ENCODE assay signal across 1 fruit fly cellular context in the genomic region with DNA sequence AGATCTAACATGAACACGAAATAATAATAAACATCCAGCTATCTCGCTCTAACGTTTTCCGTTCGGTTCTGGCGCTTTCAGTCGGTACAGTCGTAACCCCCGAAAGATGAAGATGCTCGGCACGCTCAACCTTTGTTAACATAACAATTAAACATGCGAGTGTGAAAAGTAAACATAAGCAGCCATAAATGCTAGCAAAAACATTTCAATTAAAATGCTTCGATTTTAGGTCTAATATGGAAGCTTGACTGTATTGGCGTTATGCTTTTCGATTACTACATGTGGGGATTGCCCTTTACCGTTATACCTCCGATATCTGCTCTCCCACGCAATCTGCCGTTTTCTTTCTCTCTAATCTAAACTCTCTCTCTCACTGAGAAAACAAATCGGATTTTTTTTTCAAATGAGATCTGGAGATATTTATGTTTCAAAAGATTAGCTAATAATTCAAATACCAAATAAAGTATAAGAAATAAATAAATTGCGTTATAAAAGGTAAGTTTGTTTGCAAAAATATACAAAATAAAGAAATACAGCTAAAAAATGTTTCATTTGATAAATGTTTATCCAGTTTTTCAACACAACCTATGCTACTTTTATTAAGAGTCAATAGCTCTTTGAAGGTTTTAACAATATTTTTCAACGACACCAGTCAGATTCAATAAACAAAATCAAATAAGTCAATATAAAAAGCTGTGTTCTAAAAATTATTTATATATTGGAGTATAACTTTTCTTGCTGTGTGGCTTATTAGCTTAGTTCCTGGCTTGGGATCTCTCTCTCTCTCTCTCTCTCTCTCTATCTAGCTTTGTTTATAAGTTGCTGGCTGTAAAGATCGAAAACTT.
TF ChIP-seq lines count a peak whose summit lies in the region.

No protein-coding gene starts in this region.

TF ChIP-seq in whole organism, embryonic, 481 proteins besides CTCF, POLR2A, EP300 and RAD21 (continued from another document and continues in another):
- peak; percentile 65 for TF ChIP-seq CG9727 (GFP tag; optimal IDR thresholded peaks at IDR 0.05; lab: Kevin White, UChicago)
- TF ChIP-seq CG17385 (GFP tag; optimal IDR thresholded peaks at IDR 0.05; lab: Kevin White, UChicago), result peak; percentile 77
- TF ChIP-seq cato (GFP tag; optimal IDR thresholded peaks at IDR 0.05; lab: Kevin White, UChicago; ENCODE audit: borderline replicate concordance), result peak; percentile 19
- no peak for TF ChIP-seq CG1832 (GFP tag; optimal IDR thresholded peaks at IDR 0.05; lab: Kevin White, UChicago)
- TF ChIP-seq CG4328 (GFP tag; optimal IDR thresholded peaks at IDR 0.05; lab: Kevin White, UChicago), result no peak
- peak; percentile 87 for TF ChIP-seq Dek (tag; optimal IDR thresholded peaks at IDR 0.05; lab: Kevin White, UChicago)
- peak; percentile 86 for TF ChIP-seq Rx (GFP tag; IDR thresholded peaks at IDR 0.05; lab: Robert Waterston, UW)
- peak; percentile 51 for TF ChIP-seq HLHmδ (GFP tag; optimal IDR thresholded peaks at IDR 0.05; lab: Kevin White, UChicago)
- peak; percentile 75 for TF ChIP-seq CG12236 (GFP tag; optimal IDR thresholded peaks at IDR 0.05; lab: Kevin White, UChicago)
- TF ChIP-seq luna (GFP tag; optimal IDR thresholded peaks at IDR 0.05; lab: Kevin White, UChicago), result peak; percentile 91
- peak; percentile 90 for TF ChIP-seq ttk (GFP tag; IDR thresholded peaks at IDR 0.05; lab: Robert Waterston, UW)
- TF ChIP-seq CG13123 (GFP tag; optimal IDR thresholded peaks at IDR 0.05; lab: Kevin White, UChicago), result peak; percentile 61
- TF ChIP-seq al (GFP tag; IDR thresholded peaks at IDR 0.05; lab: Robert Waterston, UW), result peak; percentile 91
- TF ChIP-seq da (GFP tag; optimal IDR thresholded peaks at IDR 0.05; lab: Kevin White, UChicago), result peak; percentile 77
- no peak for TF ChIP-seq dan (GFP tag; IDR thresholded peaks at IDR 0.05; lab: Robert Waterston, UW)
- TF ChIP-seq emc (GFP tag; optimal IDR thresholded peaks at IDR 0.05; lab: Kevin White, UChicago), result peak; percentile 89
- no peak for TF ChIP-seq nerfin-2 (GFP tag; IDR thresholded peaks at IDR 0.05; lab: Robert Waterston, UW; ENCODE audit: partially characterized antibody)
- TF ChIP-seq grau (tag; optimal IDR thresholded peaks at IDR 0.05; lab: Kevin White, UChicago), result peak; percentile 98
- TF ChIP-seq disco-r (GFP tag; optimal IDR thresholded peaks at IDR 0.05; lab: Kevin White, UChicago), result peak; percentile 75
- peak; percentile 89 for TF ChIP-seq ems (GFP tag; optimal IDR thresholded peaks at IDR 0.05; lab: Kevin White, UChicago)
- TF ChIP-seq B-H1 (GFP tag; IDR thresholded peaks at IDR 0.05; lab: Robert Waterston, UW), result peak; percentile 87
- peak; percentile 19 for TF ChIP-seq CG33557 (GFP tag; optimal IDR thresholded peaks at IDR 0.05; lab: Kevin White, UChicago)
- no peak for TF ChIP-seq Opbp (GFP tag; IDR thresholded peaks at IDR 0.05; lab: Robert Waterston, UW; ENCODE audit: partially characterized antibody)
- TF ChIP-seq so (GFP tag; IDR thresholded peaks at IDR 0.05; lab: Robert Waterston, UW), result peak; percentile 92
- peak; percentile 78 for TF ChIP-seq bowl (GFP tag; IDR thresholded peaks at IDR 0.05; lab: Robert Waterston, UW)
- TF ChIP-seq CG12299 (tag; optimal IDR thresholded peaks at IDR 0.05; lab: Kevin White, UChicago), result peak; percentile 62
- TF ChIP-seq Atf3 (GFP tag; optimal IDR thresholded peaks at IDR 0.05; lab: Kevin White, UChicago), result peak; percentile 84
- peak; percentile 80 for TF ChIP-seq CG12744 (GFP tag; optimal IDR thresholded peaks at IDR 0.05; lab: Kevin White, UChicago)
- TF ChIP-seq CG42726 (GFP tag; IDR thresholded peaks at IDR 0.05; lab: Robert Waterston, UW; ENCODE audit: partially characterized antibody), result no peak
- TF ChIP-seq CG30431 (GFP tag; optimal IDR thresholded peaks at IDR 0.05; lab: Kevin White, UChicago), result peak; percentile 79
- peak; percentile 89 for TF ChIP-seq PHDP (tag; optimal IDR thresholded peaks at IDR 0.05; lab: Kevin White, UChicago)
- peak; percentile 77 for TF ChIP-seq Ravus (GFP tag; IDR thresholded peaks at IDR 0.05; lab: Robert Waterston, UW)
- TF ChIP-seq CG7963 (GFP tag; IDR thresholded peaks at IDR 0.05; lab: Robert Waterston, UW; ENCODE audit: partially characterized antibody), result no peak
- peak; percentile 83 for TF ChIP-seq Myb (GFP tag; optimal IDR thresholded peaks at IDR 0.05; lab: Kevin White, UChicago)
- TF ChIP-seq CG2129 (GFP tag; IDR thresholded peaks at IDR 0.05; lab: Robert Waterston, UW; ENCODE audit: partially characterized antibody), result no peak
- TF ChIP-seq CG30403 (GFP tag; optimal IDR thresholded peaks at IDR 0.05; lab: Kevin White, UChicago), result peak; percentile 80
- peak; percentile 85 for TF ChIP-seq cas (GFP tag; IDR thresholded peaks at IDR 0.05; lab: Robert Waterston, UW)
- peak; percentile 89 for TF ChIP-seq seq (GFP tag; IDR thresholded peaks at IDR 0.05; lab: Robert Waterston, UW)
- peak; percentile 72 for TF ChIP-seq btn (GFP tag; optimal IDR thresholded peaks at IDR 0.05; lab: Kevin White, UChicago)
- TF ChIP-seq gce (GFP tag; IDR thresholded peaks at IDR 0.05; lab: Robert Waterston, UW), result peak; percentile 89
- peak; percentile 82 for TF ChIP-seq CG11398 (GFP tag; optimal IDR thresholded peaks at IDR 0.05; lab: Kevin White, UChicago)
- peak; percentile 73 for TF ChIP-seq sd (tag; optimal IDR thresholded peaks at IDR 0.05; lab: Kevin White, UChicago)
- peak; percentile 63 for TF ChIP-seq CG7745 (tag; optimal IDR thresholded peaks at IDR 0.05; lab: Kevin White, UChicago)
- TF ChIP-seq cad (GFP tag; optimal IDR thresholded peaks at IDR 0.05; lab: Kevin White, UChicago), result no peak
- TF ChIP-seq knrl (GFP tag; IDR thresholded peaks at IDR 0.05; lab: Robert Waterston, UW; ENCODE audit: partially characterized antibody), result no peak
- peak; percentile 59 for TF ChIP-seq trh (GFP tag; optimal IDR thresholded peaks at IDR 0.05; lab: Kevin White, UChicago)
- TF ChIP-seq CG11695 (GFP tag; IDR thresholded peaks at IDR 0.05; lab: Robert Waterston, UW), result peak; percentile 90
- TF ChIP-seq CG14050 (GFP tag; IDR thresholded peaks at IDR 0.05; lab: Robert Waterston, UW), result peak; percentile 85
- TF ChIP-seq D19B (GFP tag; optimal IDR thresholded peaks at IDR 0.05; lab: Kevin White, UChicago), result peak; percentile 80
- peak; percentile 89 for TF ChIP-seq CG3281 (GFP tag; optimal IDR thresholded peaks at IDR 0.05; lab: Kevin White, UChicago)
- peak; percentile 92 for TF ChIP-seq ranshi (GFP tag; IDR thresholded peaks at IDR 0.05; lab: Robert Waterston, UW)
- TF ChIP-seq odd (GFP tag; optimal IDR thresholded peaks at IDR 0.05; lab: Kevin White, UChicago), result peak; percentile 78
- peak; percentile 98 for TF ChIP-seq CG2120 (GFP tag; optimal IDR thresholded peaks at IDR 0.05; lab: Kevin White, UChicago)
- TF ChIP-seq Abd-B (GFP tag; optimal IDR thresholded peaks at IDR 0.05; lab: Kevin White, UChicago), result peak; percentile 71
- TF ChIP-seq yki (optimal IDR thresholded peaks at IDR 0.05; lab: Kevin White, UChicago), result no peak
- TF ChIP-seq zfh2 (GFP tag; optimal IDR thresholded peaks at IDR 0.05; lab: Kevin White, UChicago), result peak; percentile 97
- TF ChIP-seq vvl (GFP tag; IDR thresholded peaks at IDR 0.05; lab: Robert Waterston, UW), result peak; percentile 96
- peak; percentile 91 for TF ChIP-seq ab (GFP tag; optimal IDR thresholded peaks at IDR 0.05; lab: Kevin White, UChicago)
- peak; percentile 85 for TF ChIP-seq CG5245 (GFP tag; optimal IDR thresholded peaks at IDR 0.05; lab: Kevin White, UChicago)
- TF ChIP-seq Mad (GFP tag; optimal IDR thresholded peaks at IDR 0.05; lab: Kevin White, UChicago), result peak; percentile 77
- peak; percentile 91 for TF ChIP-seq CG9215 (GFP tag; IDR thresholded peaks at IDR 0.05; lab: Robert Waterston, UW)
- TF ChIP-seq pita (GFP tag; optimal IDR thresholded peaks at IDR 0.05; lab: Kevin White, UChicago), result no peak
- TF ChIP-seq CG3726 (GFP tag; IDR thresholded peaks at IDR 0.05; lab: Robert Waterston, UW), result peak; percentile 79; the same call in 1 of the 3 replicates
- TF ChIP-seq sob (GFP tag; IDR thresholded peaks at IDR 0.05; lab: Robert Waterston, UW), result peak; percentile 95
- no peak for TF ChIP-seq Tbp (GFP tag; optimal IDR thresholded peaks at IDR 0.05; lab: Kevin White, UChicago)
- TF ChIP-seq CG1792 (GFP tag; optimal IDR thresholded peaks at IDR 0.05; lab: Kevin White, UChicago), result peak; percentile 77
- peak; percentile 45 for TF ChIP-seq Usf (GFP tag; optimal IDR thresholded peaks at IDR 0.05; lab: Kevin White, UChicago)
- TF ChIP-seq sna (GFP tag; IDR thresholded peaks at IDR 0.05; lab: Robert Waterston, UW; ENCODE audit: partially characterized antibody), result no peak
- peak; percentile 93 for TF ChIP-seq dysf (GFP tag; IDR thresholded peaks at IDR 0.05; lab: Robert Waterston, UW)
- peak; percentile 36 for TF ChIP-seq zf30C (GFP tag; optimal IDR thresholded peaks at IDR 0.05; lab: Kevin White, UChicago)
- peak; percentile 69; the same call in 1 of the 2 replicates for TF ChIP-seq gt (GFP tag; IDR thresholded peaks at IDR 0.05; lab: Robert Waterston, UW)
- peak; percentile 91 for TF ChIP-seq C15 (GFP tag; IDR thresholded peaks at IDR 0.05; lab: Robert Waterston, UW)
- peak; percentile 27 for TF ChIP-seq CG12104 (GFP tag; optimal IDR thresholded peaks at IDR 0.05; lab: Kevin White, UChicago)
- TF ChIP-seq CG18262 (tag; optimal IDR thresholded peaks at IDR 0.05; lab: Kevin White, UChicago), result peak; percentile 68
- peak; percentile 86 for TF ChIP-seq CG12659 (GFP tag; optimal IDR thresholded peaks at IDR 0.05; lab: Kevin White, UChicago)
- TF ChIP-seq Six4 (GFP tag; optimal IDR thresholded peaks at IDR 0.05; lab: Kevin White, UChicago), result peak; percentile 74
- no peak for TF ChIP-seq Lpt (GFP tag; optimal IDR thresholded peaks at IDR 0.05; lab: Kevin White, UChicago)
- peak; percentile 85 for TF ChIP-seq CG4282 (GFP tag; optimal IDR thresholded peaks at IDR 0.05; lab: Kevin White, UChicago)
- peak; percentile 89 for TF ChIP-seq CG12219 (GFP tag; optimal IDR thresholded peaks at IDR 0.05; lab: Kevin White, UChicago)
- TF ChIP-seq CG2889 (GFP tag; IDR thresholded peaks at IDR 0.05; lab: Robert Waterston, UW), result peak; percentile 92
- peak; percentile 85 for TF ChIP-seq kay (GFP tag; optimal IDR thresholded peaks at IDR 0.05; lab: Kevin White, UChicago)
- TF ChIP-seq amos (GFP tag; IDR thresholded peaks at IDR 0.05; lab: Robert Waterston, UW; ENCODE audit: partially characterized antibody), result no peak
- peak; percentile 10 for TF ChIP-seq Jarid2 (GFP tag; optimal IDR thresholded peaks at IDR 0.05; lab: Kevin White, UChicago)
- peak; percentile 93 for TF ChIP-seq CG10366 (GFP tag; IDR thresholded peaks at IDR 0.05; lab: Robert Waterston, UW)
- TF ChIP-seq CG3065 (GFP tag; optimal IDR thresholded peaks at IDR 0.05; lab: Kevin White, UChicago), result peak; percentile 65
- peak; percentile 73 for TF ChIP-seq CG3163 (GFP tag; optimal IDR thresholded peaks at IDR 0.05; lab: Kevin White, UChicago)
- TF ChIP-seq HLH54F (GFP tag; optimal IDR thresholded peaks at IDR 0.05; lab: Kevin White, UChicago), result peak; percentile 94
- TF ChIP-seq CG7372 (GFP tag; IDR thresholded peaks at IDR 0.05; lab: Robert Waterston, UW), result peak; percentile 89
- peak; percentile 52 for TF ChIP-seq CG10267 (tag; optimal IDR thresholded peaks at IDR 0.05; lab: Kevin White, UChicago)
- TF ChIP-seq tgo (GFP tag; IDR thresholded peaks at IDR 0.05; lab: Robert Waterston, UW), result peak; percentile 91
- TF ChIP-seq CG34422 (GFP tag; IDR thresholded peaks at IDR 0.05; lab: Robert Waterston, UW), result peak; percentile 91
- TF ChIP-seq CG2875 (GFP tag; optimal IDR thresholded peaks at IDR 0.05; lab: Kevin White, UChicago), result peak; percentile 83
- peak; percentile 69 for TF ChIP-seq CG4820 (GFP tag; optimal IDR thresholded peaks at IDR 0.05; lab: Kevin White, UChicago)
- TF ChIP-seq exex (tag; optimal IDR thresholded peaks at IDR 0.05; lab: Kevin White, UChicago), result peak; percentile 86
- peak; percentile 60 for TF ChIP-seq CG3995 (GFP tag; optimal IDR thresholded peaks at IDR 0.05; lab: Kevin White, UChicago)
- no peak for TF ChIP-seq Sin3A (optimal IDR thresholded peaks at IDR 0.05; lab: Kevin White, UChicago)
- TF ChIP-seq Ptx1 (GFP tag; IDR thresholded peaks at IDR 0.05; lab: Robert Waterston, UW), result peak; percentile 92
- TF ChIP-seq CG15601 (tag; optimal IDR thresholded peaks at IDR 0.05; lab: Kevin White, UChicago), result peak; percentile 72
- peak; percentile 64 for TF ChIP-seq Hmx (GFP tag; optimal IDR thresholded peaks at IDR 0.05; lab: Kevin White, UChicago)
- peak; percentile 63 for TF ChIP-seq B-H2 (GFP tag; optimal IDR thresholded peaks at IDR 0.05; lab: Kevin White, UChicago)
- peak; percentile 98 for TF ChIP-seq slbo (GFP tag; IDR thresholded peaks at IDR 0.05; lab: Robert Waterston, UW)
- peak; percentile 27 for TF ChIP-seq pzg (GFP tag; optimal IDR thresholded peaks at IDR 0.05; lab: Kevin White, UChicago)
- TF ChIP-seq gcm (GFP tag; optimal IDR thresholded peaks at IDR 0.05; lab: Kevin White, UChicago), result peak; percentile 60
- peak; percentile 92 for TF ChIP-seq CG32772 (GFP tag; IDR thresholded peaks at IDR 0.05; lab: Robert Waterston, UW)
- peak; percentile 64 for TF ChIP-seq D19A (tag; optimal IDR thresholded peaks at IDR 0.05; lab: Kevin White, UChicago)
- TF ChIP-seq Nf-YB (GFP tag; optimal IDR thresholded peaks at IDR 0.05; lab: Kevin White, UChicago), result peak; percentile 62
- peak; percentile 78 for TF ChIP-seq ap (GFP tag; IDR thresholded peaks at IDR 0.05; lab: Robert Waterston, UW)
- no peak for TF ChIP-seq inv (GFP tag; IDR thresholded peaks at IDR 0.05; lab: Robert Waterston, UW; ENCODE audit: partially characterized antibody)
- peak; percentile 96 for TF ChIP-seq mam (GFP tag; optimal IDR thresholded peaks at IDR 0.05; lab: Kevin White, UChicago)
- peak; percentile 82 for TF ChIP-seq CG15514 (GFP tag; optimal IDR thresholded peaks at IDR 0.05; lab: Kevin White, UChicago)
- TF ChIP-seq CG3847 (GFP tag; IDR thresholded peaks at IDR 0.05; lab: Robert Waterston, UW), result peak; percentile 91
- TF ChIP-seq scrt (GFP tag; optimal IDR thresholded peaks at IDR 0.05; lab: Kevin White, UChicago), result peak; percentile 81
- TF ChIP-seq slp2 (GFP tag; optimal IDR thresholded peaks at IDR 0.05; lab: Kevin White, UChicago), result peak; percentile 84
- TF ChIP-seq CG13287 (GFP tag; IDR thresholded peaks at IDR 0.05; lab: Robert Waterston, UW; ENCODE audit: partially characterized antibody), result no peak
- TF ChIP-seq nerfin-1 (tag; optimal IDR thresholded peaks at IDR 0.05; lab: Kevin White, UChicago), result peak; percentile 43
- peak; percentile 15 for TF ChIP-seq CG17912 (GFP tag; optimal IDR thresholded peaks at IDR 0.05; lab: Kevin White, UChicago)
- TF ChIP-seq CG9437 (GFP tag; optimal IDR thresholded peaks at IDR 0.05; lab: Kevin White, UChicago), result peak; percentile 45
- no peak for TF ChIP-seq hb (GFP tag; IDR thresholded peaks at IDR 0.05; lab: Robert Waterston, UW; ENCODE audit: partially characterized antibody)
- peak; percentile 53 for TF ChIP-seq corto (GFP tag; optimal IDR thresholded peaks at IDR 0.05; lab: Kevin White, UChicago)
- peak; percentile 32; the same call in 1 of the 2 replicates for TF ChIP-seq Dip2 (GFP tag; IDR thresholded peaks at IDR 0.05; lab: Robert Waterston, UW)
